Worm (Caenorhabditis elegans) whole organism, midembryonic: ENCODE measurements around the gene fbxa-108.

Experiments
- med-1 ChIP-seq: sonication (generic microtip); optimal IDR thresholded peaks from 2 replicates; lab custom pipeline; 2017; ENCODE audit warnings: missing genetic modification characterization, mild to moderate bottlenecking, missing compliant biosample characterization, antibody characterized with exemption, missing genetic modification reagents; ENCODE audit not compliant: insufficient read depth
- ref-1 ChIP-seq: fragments of 200-800 bp; sonication (Bioruptor generic); conservative IDR thresholded peaks from 2 replicates; pipeline ENCODE4 v1.3.6; 2022; ENCODE audit warnings: missing genetic modification reagents, missing genetic modification characterization, missing compliant biosample characterization

- TF ChIP-seq ref-1 (GFP tag; lab: Robert Waterston, UW) = no peak
- no peak for TF ChIP-seq med-1
These were observed 4.0 kb downstream of the fbxa-108 start for ce11 chrV:17655205-17655604.
